Worm (Caenorhabditis elegans) whole organism, L2 larva: ENCODE results near the gene F41E6.5.
A peak's percentile ranks its signal among the peaks of the same experiment; 100 is the strongest.

Experiments
- C34F6.9 ChIP-seq: fragments of 150-350 bp; optimal IDR thresholded peaks from 2 replicates; lab custom pipeline; 2014; ENCODE audit warnings: missing biosample characterization, missing genetic modification characterization
- F13H6.1 ChIP-seq: sonication (generic microtip); optimal IDR thresholded peaks from 2 replicates; lab custom pipeline; 2016; ENCODE audit warnings: missing genetic modification characterization, missing compliant biosample characterization
- R02D3.7 ChIP-seq: fragments of 150-350 bp; optimal IDR thresholded peaks from 2 replicates; lab custom pipeline; 2014; ENCODE audit warnings: missing biosample characterization, missing genetic modification characterization
- Y55F3AM.14 ChIP-seq: fragments of 200-800 bp; sonication (Bioruptor generic); optimal IDR thresholded peaks from 2 replicates; lab custom pipeline; 2018; ENCODE audit warnings: mild to moderate bottlenecking, missing genetic modification characterization, missing compliant biosample characterization
- alr-1 ChIP-seq: fragments of 150-350 bp; optimal IDR thresholded peaks from 2 replicates; lab custom pipeline; 2014; ENCODE audit warnings: missing biosample characterization, missing genetic modification characterization
- ama-1 ChIP-seq: fragments of 150-350 bp; optimal IDR thresholded peaks from 2 replicates; lab custom pipeline; 2018; ENCODE audit warnings: inconsistent platforms
- blmp-1 ChIP-seq: sonication (generic microtip); optimal IDR thresholded peaks from 2 replicates; lab custom pipeline; 2017; ENCODE audit warnings: missing genetic modification characterization, mild to moderate bottlenecking, missing compliant biosample characterization, antibody characterized with exemption, moderate library complexity; ENCODE audit not compliant: insufficient read depth
- ceh-16 ChIP-seq: fragments of 150-350 bp; optimal IDR thresholded peaks from 2 replicates; lab custom pipeline; 2014; ENCODE audit warnings: missing biosample characterization, missing genetic modification characterization
- ceh-82 ChIP-seq: fragments of 150-350 bp; optimal IDR thresholded peaks from 2 replicates; lab custom pipeline; 2014; ENCODE audit warnings: missing biosample characterization, missing genetic modification characterization
- crh-2 ChIP-seq: sonication (generic microtip); optimal IDR thresholded peaks from 2 replicates; lab custom pipeline; 2017; ENCODE audit warnings: missing biosample characterization, missing genetic modification characterization
- egl-27 ChIP-seq: sonication (generic microtip); optimal IDR thresholded peaks from 3 replicates; lab custom pipeline; 2017; ENCODE audit warnings: missing biosample characterization, missing genetic modification reagents, missing genetic modification characterization
- elt-3 ChIP-seq: sonication (generic microtip); optimal IDR thresholded peaks from 2 replicates; lab custom pipeline; 2017; ENCODE audit warnings: missing biosample characterization, missing genetic modification characterization
- fos-1 ChIP-seq: fragments of 150-350 bp; optimal IDR thresholded peaks from 2 replicates; lab custom pipeline; 2014; ENCODE audit warnings: missing biosample characterization, missing genetic modification characterization
- gmeb-1 ChIP-seq: fragments of 150-350 bp; optimal IDR thresholded peaks from 2 replicates; lab custom pipeline; 2014; ENCODE audit warnings: missing biosample characterization, missing genetic modification characterization
- lin-13 ChIP-seq: fragments of 150-350 bp; optimal IDR thresholded peaks from 2 replicates; lab custom pipeline; 2014; ENCODE audit warnings: missing biosample characterization, missing genetic modification reagents, missing genetic modification characterization
- lsy-2 ChIP-seq, 2 experiments: fragments of 150-350 bp in 1 of 2; sonication (generic microtip) in 1 of 2; optimal IDR thresholded peaks; 2 replicates each; lab custom pipeline; 2014 to 2017; ENCODE audit warnings: missing biosample characterization in 2 of 2, missing genetic modification characterization in 2 of 2
- mab-5 ChIP-seq: fragments of 150-350 bp; optimal IDR thresholded peaks from 2 replicates; lab custom pipeline; 2014; ENCODE audit warnings: missing biosample characterization, missing genetic modification characterization
- mbf-1 ChIP-seq: sonication (generic microtip); optimal IDR thresholded peaks from 2 replicates; lab custom pipeline; 2017; ENCODE audit warnings: missing biosample characterization, missing genetic modification characterization
- mdl-1 ChIP-seq, 2 experiments: fragments of 150-350 bp in 1 of 2; sonication (generic microtip) in 1 of 2; optimal IDR thresholded peaks; 2 replicates each; lab custom pipeline; 2017; ENCODE audit warnings: missing biosample characterization in 2 of 2, missing genetic modification characterization in 2 of 2
- nhr-10 ChIP-seq: sonication (generic microtip); optimal IDR thresholded peaks from 2 replicates; lab custom pipeline; 2017; ENCODE audit warnings: missing biosample characterization, missing genetic modification characterization
- nhr-12 ChIP-seq: fragments of 150-350 bp; optimal IDR thresholded peaks from 2 replicates; lab custom pipeline; 2014; ENCODE audit warnings: missing biosample characterization, missing genetic modification characterization
- nhr-129 ChIP-seq: fragments of 150-350 bp; optimal IDR thresholded peaks from 2 replicates; lab custom pipeline; 2014; ENCODE audit warnings: missing biosample characterization, missing genetic modification characterization
- nhr-21 ChIP-seq: fragments of 150-350 bp; optimal IDR thresholded peaks from 2 replicates; lab custom pipeline; 2014; ENCODE audit warnings: missing biosample characterization, missing genetic modification characterization
- nhr-23 ChIP-seq: fragments of 150-350 bp; optimal IDR thresholded peaks from 2 replicates; lab custom pipeline; 2014; ENCODE audit warnings: missing biosample characterization, missing genetic modification reagents, missing genetic modification characterization
- nhr-25 ChIP-seq: fragments of 150-350 bp; sonication (generic microtip); optimal IDR thresholded peaks from 3 replicates; lab custom pipeline; 2014; ENCODE audit warnings: missing biosample characterization, missing genetic modification characterization
- sma-3 ChIP-seq: sonication (generic microtip); optimal IDR thresholded peaks from 2 replicates; lab custom pipeline; 2016; ENCODE audit warnings: missing genetic modification reagents, missing genetic modification characterization, missing compliant biosample characterization
- sma-9 ChIP-seq, 2 experiments: fragments of 150-350 bp in 1 of 2; sonication (generic microtip) in 1 of 2; optimal IDR thresholded peaks; 2 replicates each; lab custom pipeline; 2014 to 2016; ENCODE audit warnings: missing genetic modification characterization in 2 of 2, mild to moderate bottlenecking in 1 of 2, missing biosample characterization in 1 of 2, missing compliant biosample characterization in 1 of 2, missing genetic modification reagents in 1 of 2, moderate library complexity in 1 of 2
- snpc-4 ChIP-seq: fragments of 150-350 bp; optimal IDR thresholded peaks from 2 replicates; lab custom pipeline; 2014; ENCODE audit warnings: missing biosample characterization, missing genetic modification characterization
- unc-39 ChIP-seq: fragments of 150-350 bp; optimal IDR thresholded peaks from 2 replicates; lab custom pipeline; 2014; ENCODE audit warnings: missing biosample characterization, missing genetic modification characterization
- unc-55 ChIP-seq: fragments of 150-350 bp; sonication (generic microtip); optimal IDR thresholded peaks from 3 replicates; lab custom pipeline; 2014; ENCODE audit warnings: missing biosample characterization, missing genetic modification reagents, missing genetic modification characterization
- unc-62 ChIP-seq: fragments of 150-350 bp; optimal IDR thresholded peaks from 2 replicates; lab custom pipeline; 2014; ENCODE audit warnings: missing biosample characterization, missing genetic modification reagents, missing genetic modification characterization
- ztf-1 ChIP-seq: fragments of 200-800 bp; sonication (Bioruptor generic); conservative IDR thresholded peaks from 2 replicates; pipeline ENCODE4 v1.3.6; 2022; ENCODE audit warnings: missing genetic modification characterization, missing compliant biosample characterization
- ztf-11 ChIP-seq: sonication (generic microtip); optimal IDR thresholded peaks from 2 replicates; lab custom pipeline; 2017; ENCODE audit warnings: missing biosample characterization, missing genetic modification characterization

Gene F41E6.5

ce11 chrV:8592691-8593307 lies 10.5 kb upstream of the F41E6.5 start:
- TF ChIP-seq nhr-129 (tag; lab: Kevin White, UChicago) (no peak), ama-1 (lab: Kevin White, UChicago) (no peak), sma-9 (GFP tag; optimal IDR thresholded peaks at IDR 0.05; lab: Kevin White, UChicago) (peak; percentile 10), sma-9 (tag; optimal IDR thresholded peaks at IDR 0.05; lab: Kevin White, UChicago) (no peak), unc-39 (no peak), fos-1 (tag; lab: Kevin White, UChicago) (no peak)

- TF ChIP-seq elt-3 (no peak), nhr-129 (tag; lab: Kevin White, UChicago) (peak; percentile 62), crh-2 (no peak), F13H6.1 (tag; lab: Kevin White, UChicago) (peak; percentile 46), alr-1 (no peak), sma-9 (GFP tag; optimal IDR thresholded peaks at IDR 0.05; lab: Kevin White, UChicago) (peak; percentile 9), sma-9 (tag; optimal IDR thresholded peaks at IDR 0.05; lab: Kevin White, UChicago) (no peak), unc-55 (GFP tag; lab: Kevin White, UChicago) (no peak), nhr-23 (tag; lab: Kevin White, UChicago) (no peak), lsy-2 (tag; optimal IDR thresholded peaks at IDR 0.05; lab: Kevin White, UChicago) (peak in 1 of 2 experiments; percentile 29), mbf-1 (tag; lab: Kevin White, UChicago) (no peak)
Measured at ce11 chrV:8594105-8594964, 8.9 kb upstream of the F41E6.5 start, which contains the start of gene tag-196. Gene tag-196 (plus strand): TSS chrV:8594914.

ce11 chrV:8599192-8599591 lies 4.1 kb upstream of the F41E6.5 start, which contains the start of gene F41E6.7:
Gene F41E6.7 (minus strand): TSS chrV:8599292.
- TF ChIP-seq blmp-1 (tag; lab: Kevin White, UChicago) (no peak), sma-9 (GFP tag; optimal IDR thresholded peaks at IDR 0.05; lab: Kevin White, UChicago) (no peak), sma-9 (tag; optimal IDR thresholded peaks at IDR 0.05; lab: Kevin White, UChicago) (no peak), ztf-11 (tag; lab: Kevin White, UChicago) (no peak), C34F6.9 (tag; lab: Kevin White, UChicago) (no peak), egl-27 (tag; lab: Kevin White, UChicago) (no peak), unc-62 (GFP tag; lab: Kevin White, UChicago) (no peak), F13H6.1 (tag; lab: Kevin White, UChicago) (no peak), ceh-16 (tag; lab: Kevin White, UChicago) (no peak), mdl-1 (tag; optimal IDR thresholded peaks at IDR 0.05; lab: Kevin White, UChicago) (no peak), ceh-82 (tag; lab: Kevin White, UChicago) (no peak), sma-3 (GFP tag; lab: Kevin White, UChicago) (no peak)
- TF ChIP-seq, all 48 proteins: peak for 0

ce11 chrV:8599957-8600356 lies 3.3 kb upstream of the F41E6.5 start:
- TF ChIP-seq crh-2 (no peak), mab-5 (tag; lab: Kevin White, UChicago) (no peak), gmeb-1 (no peak), R02D3.7 (tag; lab: Kevin White, UChicago) (no peak), nhr-25 (tag; lab: Kevin White, UChicago) (no peak), Y55F3AM.14 (GFP tag; lab: Kevin White, UChicago) (no peak), ztf-1 (GFP tag; lab: Robert Waterston, UW) (no peak), nhr-12 (tag; lab: Kevin White, UChicago) (no peak), lin-13 (no peak), snpc-4 (tag; lab: Kevin White, UChicago) (no peak), ama-1 (lab: Kevin White, UChicago) (no peak), ceh-82 (tag; lab: Kevin White, UChicago) (no peak), nhr-21 (no peak), nhr-10 (tag; lab: Kevin White, UChicago) (no peak), ztf-11 (tag; lab: Kevin White, UChicago) (no peak)
- TF ChIP-seq, all 48 proteins: peak for 0
